Worm (Caenorhabditis elegans) whole organism, L2 larva: ENCODE measurements around the gene rpb-4.

Experiments used
- F13H6.1 ChIP-seq: sonication (generic microtip); optimal IDR thresholded peaks from 2 replicates; lab custom pipeline; 2016; ENCODE audit warnings: missing genetic modification characterization, missing compliant biosample characterization
- lsy-2 ChIP-seq, 2 experiments: fragments of 150-350 bp in 1 of 2; sonication (generic microtip) in 1 of 2; optimal IDR thresholded peaks; 2 replicates each; lab custom pipeline; 2014 to 2017; ENCODE audit warnings: missing biosample characterization in 2 of 2, missing genetic modification characterization in 2 of 2
- nhr-11 ChIP-seq: fragments of 150-350 bp; optimal IDR thresholded peaks from 2 replicates; lab custom pipeline; 2014; ENCODE audit warnings: missing biosample characterization, missing genetic modification characterization
- nhr-12 ChIP-seq: fragments of 150-350 bp; optimal IDR thresholded peaks from 2 replicates; lab custom pipeline; 2014; ENCODE audit warnings: missing biosample characterization, missing genetic modification characterization
- unc-62 ChIP-seq: fragments of 150-350 bp; optimal IDR thresholded peaks from 2 replicates; lab custom pipeline; 2014; ENCODE audit warnings: missing biosample characterization, missing genetic modification reagents, missing genetic modification characterization

ce11 chrII:7358489-7358943 lies 15.8 kb upstream of the rpb-4 start, which contains the start of gene insc-1:
- TF ChIP-seq nhr-12 (tag; lab: Kevin White, UChicago) (no peak), F13H6.1 (no peak), lsy-2 (tag; optimal IDR thresholded peaks at IDR 0.05; lab: Kevin White, UChicago) (no peak), nhr-11 (tag; lab: Kevin White, UChicago) (no peak), unc-62 (GFP tag; lab: Kevin White, UChicago) (no peak)
